Fruit fly (Drosophila melanogaster) whole organism, embryonic: Measurements from ENCODE around the gene CG7611.
A peak's percentile ranks its signal among the peaks of the same experiment; 100 is the strongest.

ENCODE experiments used
- Ada2b ChIP-seq: fragments of 200-800 bp; sonication (Bioruptor generic); IDR thresholded peaks from 2 replicates; pipeline ENCODE4 v1.3.6; 2022; ENCODE audit warnings: missing biosample characterization, missing genetic modification characterization
- Antp ChIP-seq: fragments of 200-800 bp; sonication (Bioruptor generic); optimal IDR thresholded peaks from 3 replicates; lab custom pipeline; 2016; ENCODE audit warnings: missing biosample characterization, missing genetic modification characterization
- Bdp1 ChIP-seq: fragments of 200-800 bp; sonication (Bioruptor generic); optimal IDR thresholded peaks from 3 replicates; lab custom pipeline; 2016; ENCODE audit warnings: missing biosample characterization, missing genetic modification characterization
- C15 ChIP-seq: fragments of 200-800 bp; sonication (Bioruptor generic); IDR thresholded peaks from 3 replicates; pipeline ENCODE4 v1.3.6; 2022; ENCODE audit warnings: missing biosample characterization, missing genetic modification characterization
- CG11398 ChIP-seq: fragments of 200-800 bp; sonication (Bioruptor generic); optimal IDR thresholded peaks from 2 replicates; lab custom pipeline; 2016; ENCODE audit warnings: missing biosample characterization, missing genetic modification characterization
- CG12104 ChIP-seq: fragments of 200-800 bp; sonication (Bioruptor generic); optimal IDR thresholded peaks from 3 replicates; lab custom pipeline; 2016; ENCODE audit warnings: missing biosample characterization, missing genetic modification characterization
- CG12155 ChIP-seq: fragments of 200-800 bp; sonication (Bioruptor generic); optimal IDR thresholded peaks from 3 replicates; lab custom pipeline; 2016; ENCODE audit warnings: missing biosample characterization, missing genetic modification characterization
- CG13287 ChIP-seq: fragments of 200-800 bp; sonication (Bioruptor generic); IDR thresholded peaks from 2 replicates; pipeline ENCODE4 v1.3.6; 2022; ENCODE audit warnings: missing biosample characterization, missing genetic modification characterization; ENCODE audit not compliant: partially characterized antibody
- CG13424 ChIP-seq: fragments of 200-800 bp; sonication (Bioruptor generic); optimal IDR thresholded peaks from 2 replicates; lab custom pipeline; 2019; ENCODE audit warnings: missing biosample characterization, mild to moderate bottlenecking, missing genetic modification characterization, moderate library complexity
- CG14860 ChIP-seq: fragments of 200-800 bp; sonication (Bioruptor generic); IDR thresholded peaks from 3 replicates; pipeline ENCODE4 v1.3.6; 2022; ENCODE audit warnings: missing biosample characterization, missing genetic modification characterization; ENCODE audit not compliant: partially characterized antibody
- CG15011 ChIP-seq: fragments of 200-800 bp; sonication (Bioruptor generic); optimal IDR thresholded peaks from 3 replicates; lab custom pipeline; 2018; ENCODE audit warnings: missing biosample characterization, mild to moderate bottlenecking, missing genetic modification characterization
- CG15696 ChIP-seq: fragments of 200-800 bp; sonication (Bioruptor generic); optimal IDR thresholded peaks from 2 replicates; lab custom pipeline; 2019; ENCODE audit warnings: missing biosample characterization, mild to moderate bottlenecking, missing genetic modification characterization, moderate library complexity
- CG1602 ChIP-seq: fragments of 200-800 bp; sonication (Bioruptor generic); optimal IDR thresholded peaks from 3 replicates; lab custom pipeline; 2016; ENCODE audit warnings: missing biosample characterization, missing genetic modification characterization
- CG16815 ChIP-seq: fragments of 200-800 bp; sonication (Bioruptor generic); optimal IDR thresholded peaks from 3 replicates; lab custom pipeline; 2017; ENCODE audit warnings: missing biosample characterization, mild to moderate bottlenecking, missing genetic modification characterization
- CG2120 ChIP-seq: fragments of 200-800 bp; sonication (Bioruptor generic); optimal IDR thresholded peaks from 3 replicates; lab custom pipeline; 2016; ENCODE audit warnings: missing biosample characterization, missing genetic modification characterization
- CG30431 ChIP-seq: fragments of 200-800 bp; sonication (Bioruptor generic); optimal IDR thresholded peaks from 2 replicates; lab custom pipeline; 2017; ENCODE audit warnings: missing biosample characterization, missing genetic modification characterization
- CG31365 ChIP-seq: fragments of 200-800 bp; sonication (Bioruptor generic); optimal IDR thresholded peaks from 2 replicates; lab custom pipeline; 2018; ENCODE audit warnings: missing biosample characterization, mild to moderate bottlenecking, missing genetic modification characterization
- CG32767 ChIP-seq: fragments of 200-800 bp; sonication (Bioruptor generic); IDR thresholded peaks from 2 replicates; pipeline ENCODE4 v1.3.6; 2022; ENCODE audit warnings: missing biosample characterization, missing genetic modification characterization
- CG5245 ChIP-seq: fragments of 200-800 bp; sonication (Bioruptor generic); optimal IDR thresholded peaks from 3 replicates; lab custom pipeline; 2016; ENCODE audit warnings: missing biosample characterization, missing genetic modification characterization
- CG7987 ChIP-seq: fragments of 200-800 bp; sonication (Bioruptor generic); optimal IDR thresholded peaks from 2 replicates; lab custom pipeline; 2018; ENCODE audit warnings: missing biosample characterization, mild to moderate bottlenecking, missing genetic modification characterization, moderate library complexity
- CHES-1-like ChIP-seq: fragments of 200-800 bp; sonication (Bioruptor generic); optimal IDR thresholded peaks from 2 replicates; lab custom pipeline; 2016; ENCODE audit warnings: missing biosample characterization, missing genetic modification characterization
- D ChIP-seq, 2 experiments: fragments of 200-800 bp in 1 of 2; fragments of >200 bp in 1 of 2; sonication (Bioruptor generic) in 1 of 2; optimal IDR thresholded peaks; 2 replicates in 1 of 2; 3 replicates in 1 of 2; lab custom pipeline; 2017; ENCODE audit warnings: mild to moderate bottlenecking in 1 of 2, missing biosample characterization in 1 of 2, missing genetic modification characterization in 1 of 2, missing genetic modification reagents in 1 of 2
- Hr3 ChIP-seq: fragments of 200-800 bp; sonication (Bioruptor generic); optimal IDR thresholded peaks from 3 replicates; lab custom pipeline; 2016; ENCODE audit warnings: missing biosample characterization, missing genetic modification characterization
- MESR4 ChIP-seq: fragments of 200-800 bp; sonication (Bioruptor generic); optimal IDR thresholded peaks from 2 replicates; lab custom pipeline; 2018; ENCODE audit warnings: missing biosample characterization, mild to moderate bottlenecking, missing genetic modification characterization, moderate library complexity
- NC2β ChIP-seq: fragments of 200-800 bp; sonication (Bioruptor generic); optimal IDR thresholded peaks from 2 replicates; lab custom pipeline; 2016; ENCODE audit warnings: missing biosample characterization, missing genetic modification characterization
- Sox100B ChIP-seq: fragments of 200-800 bp; sonication (Bioruptor generic); optimal IDR thresholded peaks from 3 replicates; lab custom pipeline; 2018; ENCODE audit warnings: missing biosample characterization, mild to moderate bottlenecking, missing genetic modification characterization
- Taf1 ChIP-seq: fragments of 200-800 bp; sonication (Bioruptor generic); IDR thresholded peaks from 2 replicates; pipeline ENCODE4 v1.3.6; 2022; ENCODE audit warnings: missing biosample characterization, missing genetic modification characterization
- Tbp ChIP-seq: fragments of >200 bp; optimal IDR thresholded peaks from 2 replicates; lab custom pipeline; 2018; ENCODE audit warnings: missing biosample characterization, missing genetic modification characterization
- ac ChIP-seq: fragments of 200-800 bp; sonication (Bioruptor generic); optimal IDR thresholded peaks from 3 replicates; lab custom pipeline; 2017; ENCODE audit warnings: missing biosample characterization, mild to moderate bottlenecking, missing genetic modification characterization
- bab2 ChIP-seq: fragments of 200-800 bp; sonication (Bioruptor generic); optimal IDR thresholded peaks from 2 replicates; lab custom pipeline; 2016; ENCODE audit warnings: missing biosample characterization, missing genetic modification characterization
- bigmax ChIP-seq: fragments of 200-800 bp; sonication (Bioruptor generic); optimal IDR thresholded peaks from 2 replicates; lab custom pipeline; 2018; ENCODE audit warnings: missing biosample characterization, mild to moderate bottlenecking, missing genetic modification characterization
- danr ChIP-seq: fragments of 200-800 bp; sonication (Bioruptor generic); IDR thresholded peaks from 2 replicates; pipeline ENCODE4 v1.3.6; 2022; ENCODE audit warnings: missing biosample characterization, missing genetic modification characterization
- dm ChIP-seq: fragments of 200-800 bp; sonication (Bioruptor generic); optimal IDR thresholded peaks from 3 replicates; lab custom pipeline; 2016; ENCODE audit warnings: missing biosample characterization, missing genetic modification characterization
- ewg ChIP-seq: fragments of 200-800 bp; sonication (Bioruptor generic); optimal IDR thresholded peaks from 3 replicates; lab custom pipeline; 2017; ENCODE audit warnings: mild to moderate bottlenecking, missing biosample characterization, missing genetic modification reagents, missing genetic modification characterization
- jumu ChIP-seq: fragments of 200-800 bp; sonication (Bioruptor generic); optimal IDR thresholded peaks from 3 replicates; lab custom pipeline; 2016; ENCODE audit warnings: missing biosample characterization, missing genetic modification characterization
- ken ChIP-seq: fragments of 200-800 bp; sonication (Bioruptor generic); IDR thresholded peaks from 3 replicates; pipeline ENCODE4 v1.3.6; 2022; ENCODE audit warnings: missing biosample characterization, missing genetic modification characterization
- mirr ChIP-seq: fragments of 200-800 bp; sonication (Bioruptor generic); optimal IDR thresholded peaks from 3 replicates; lab custom pipeline; 2018; ENCODE audit warnings: missing biosample characterization, mild to moderate bottlenecking, missing genetic modification characterization
- odd ChIP-seq: fragments of 200-800 bp; sonication (Bioruptor generic); optimal IDR thresholded peaks from 2 replicates; lab custom pipeline; 2017; ENCODE audit warnings: missing biosample characterization, mild to moderate bottlenecking, missing genetic modification characterization
- onecut ChIP-seq: fragments of 200-800 bp; sonication (Bioruptor generic); IDR thresholded peaks from 2 replicates; pipeline ENCODE4 v1.3.6; 2022; ENCODE audit warnings: missing biosample characterization, missing genetic modification characterization
- psq ChIP-seq: fragments of 200-800 bp; sonication (Bioruptor generic); optimal IDR thresholded peaks from 2 replicates; lab custom pipeline; 2017; ENCODE audit warnings: missing biosample characterization, missing genetic modification characterization
- pzg ChIP-seq: fragments of 200-800 bp; sonication (Bioruptor generic); optimal IDR thresholded peaks from 3 replicates; lab custom pipeline; 2018; ENCODE audit warnings: missing biosample characterization, mild to moderate bottlenecking, missing genetic modification characterization, moderate library complexity
- repo ChIP-seq: fragments of 200-800 bp; sonication (Bioruptor generic); optimal IDR thresholded peaks from 2 replicates; lab custom pipeline; 2016; ENCODE audit warnings: missing biosample characterization, missing genetic modification characterization
- ro ChIP-seq: fragments of 200-800 bp; sonication (Bioruptor generic); IDR thresholded peaks from 2 replicates; pipeline ENCODE4 v1.3.6; 2022; ENCODE audit warnings: missing biosample characterization, missing genetic modification characterization
- sima ChIP-seq: fragments of 200-800 bp; sonication (Bioruptor generic); optimal IDR thresholded peaks from 2 replicates; lab custom pipeline; 2016; ENCODE audit warnings: missing biosample characterization, missing genetic modification characterization
- slp2 ChIP-seq: fragments of 200-800 bp; sonication (Bioruptor generic); optimal IDR thresholded peaks from 2 replicates; lab custom pipeline; 2016; ENCODE audit warnings: missing biosample characterization, missing genetic modification characterization
- twi ChIP-seq: fragments of 200-800 bp; optimal IDR thresholded peaks from 2 replicates; lab custom pipeline; 2019; ENCODE audit warnings: missing biosample characterization, mild to moderate bottlenecking, missing genetic modification characterization, moderate library complexity
- wdn ChIP-seq: fragments of 200-800 bp; sonication (Bioruptor generic); IDR thresholded peaks from 2 replicates; pipeline ENCODE4 v1.3.6; 2022; ENCODE audit warnings: missing biosample characterization, missing genetic modification characterization
- z ChIP-seq: fragments of 200-800 bp; sonication (Bioruptor generic); IDR thresholded peaks from 3 replicates; pipeline ENCODE4 v1.3.6; 2022; ENCODE audit warnings: missing biosample characterization, missing genetic modification characterization

Gene CG7611

dm6 chr3L:21515823-21516715 lies 6.9 kb upstream of the CG7611 start, which contains the start of the genes SAK and Cdk12 (continued):
- TF ChIP-seq Taf1 (GFP tag; lab: Robert Waterston, UW) (peak; percentile 77; the same call in 1 of the 2 replicates), D (optimal IDR thresholded peaks at IDR 0.05; lab: Kevin White, UChicago) (no peak), D (GFP tag; optimal IDR thresholded peaks at IDR 0.05; lab: Kevin White, UChicago) (peak; percentile 81), CG7987 (GFP tag; lab: Kevin White, UChicago) (peak; percentile 52), CG30431 (GFP tag; lab: Kevin White, UChicago) (peak; percentile 65), Antp (GFP tag; lab: Kevin White, UChicago) (peak; percentile 71), CG31365 (tag; lab: Kevin White, UChicago) (peak; percentile 22), CG13424 (tag; lab: Kevin White, UChicago) (peak; percentile 90), CG12104 (GFP tag; lab: Kevin White, UChicago) (peak; percentile 91), sima (no peak), bab2 (peak; percentile 58), danr (peak; percentile 77), Ada2b (GFP tag; lab: Robert Waterston, UW) (peak; percentile 78; the same call in 1 of the 2 replicates), onecut (0 out of 2 replicates have a peak, but pooled peaks have one; percentile 34), Tbp (GFP tag; lab: Kevin White, UChicago) (no peak), ken (GFP tag; lab: Robert Waterston, UW) (peak; percentile 72), CG32767 (GFP tag; lab: Robert Waterston, UW) (peak; percentile 53), ac (GFP tag; lab: Kevin White, UChicago) (peak; percentile 5), CG15011 (peak; percentile 68), Bdp1 (GFP tag; lab: Kevin White, UChicago) (peak; percentile 56), mirr (peak; percentile 50), ro (GFP tag; lab: Robert Waterston, UW) (peak; percentile 61; the same call in 1 of the 2 replicates), odd (GFP tag; lab: Kevin White, UChicago) (peak; percentile 80), C15 (GFP tag; lab: Robert Waterston, UW) (0 out of 3 replicates have a peak, but pooled peaks have one; percentile 56), repo (GFP tag; lab: Kevin White, UChicago) (no peak), Hr3 (GFP tag; lab: Kevin White, UChicago) (peak; percentile 91), CG11398 (GFP tag; lab: Kevin White, UChicago) (no peak), pzg (GFP tag; lab: Kevin White, UChicago) (peak; percentile 40), ewg (GFP tag; lab: Kevin White, UChicago) (peak; percentile 61), z (GFP tag; lab: Robert Waterston, UW) (no peak), CG12155 (GFP tag; lab: Kevin White, UChicago) (peak; percentile 88), CHES-1-like (GFP tag; lab: Kevin White, UChicago) (peak; percentile 28), slp2 (GFP tag; lab: Kevin White, UChicago) (peak; percentile 46), twi (tag; lab: Kevin White, UChicago) (peak; percentile 71), Sox100B (GFP tag; lab: Kevin White, UChicago) (peak; percentile 89), MESR4 (peak; percentile 89), CG16815 (peak; percentile 87), psq (GFP tag; lab: Kevin White, UChicago) (peak; percentile 63), CG15696 (tag; lab: Kevin White, UChicago) (peak; percentile 85), wdn (GFP tag; lab: Robert Waterston, UW) (peak; percentile 76), CG1602 (GFP tag; lab: Kevin White, UChicago) (peak; percentile 88), CG14860 (GFP tag; lab: Robert Waterston, UW) (0 out of 3 replicates have a peak, but pooled peaks have one; percentile 38), bigmax (GFP tag; lab: Kevin White, UChicago) (no peak), jumu (GFP tag; lab: Kevin White, UChicago) (peak; percentile 59), dm (GFP tag; lab: Kevin White, UChicago) (peak; percentile 68), CG5245 (peak; percentile 54), NC2β (GFP tag; lab: Kevin White, UChicago) (no peak), CG2120 (GFP tag; lab: Kevin White, UChicago) (peak; percentile 84), CG13287 (GFP tag; lab: Robert Waterston, UW) (peak; percentile 59)
